Worm (Caenorhabditis elegans): ENCODE data around the gene ctg-2.

ce11 chrII:8494228-8494717 is 20.6 kb upstream of the ctg-2 start, which contains the start of gene M05D6.9:
- TF ChIP-seq him-1 (tag; optimal IDR thresholded peaks at IDR 0.05) (no peak), dao-5 (tag; optimal IDR thresholded peaks at IDR 0.05) (no peak), W03F9.2 (tag; optimal IDR thresholded peaks at IDR 0.05) (no peak)
